Worm (Caenorhabditis elegans) whole organism, midembryonic: Measurements from ENCODE around the gene dmsr-10.

Experiments
- T22C8.4 ChIP-seq: fragments of 200-800 bp; sonication (Bioruptor generic); IDR thresholded peaks from 2 replicates; pipeline ENCODE4 v1.3.6; 2022; ENCODE audit warnings: missing genetic modification characterization, missing compliant biosample characterization
- cog-1 ChIP-seq: sonication (generic microtip); optimal IDR thresholded peaks from 2 replicates; lab custom pipeline; 2016; ENCODE audit warnings: missing genetic modification characterization, missing compliant biosample characterization
- flt-1 ChIP-seq: fragments of 200-800 bp; sonication (Bioruptor generic); IDR thresholded peaks from 2 replicates; pipeline ENCODE4 v1.3.6; 2022; ENCODE audit warnings: missing genetic modification characterization, missing compliant biosample characterization
- klf-2 ChIP-seq: fragments of 200-800 bp; sonication (Bioruptor generic); conservative IDR thresholded peaks from 2 replicates; pipeline ENCODE4 v1.3.6; 2022; ENCODE audit warnings: missing genetic modification reagents, missing genetic modification characterization, missing compliant biosample characterization
- med-1 ChIP-seq: sonication (generic microtip); optimal IDR thresholded peaks from 2 replicates; lab custom pipeline; 2017; ENCODE audit warnings: missing genetic modification characterization, mild to moderate bottlenecking, missing compliant biosample characterization, antibody characterized with exemption, missing genetic modification reagents; ENCODE audit not compliant: insufficient read depth
- ref-1 ChIP-seq: fragments of 200-800 bp; sonication (Bioruptor generic); conservative IDR thresholded peaks from 2 replicates; pipeline ENCODE4 v1.3.6; 2022; ENCODE audit warnings: missing genetic modification reagents, missing genetic modification characterization, missing compliant biosample characterization
- tab-1 ChIP-seq: fragments of 200-800 bp; sonication (Bioruptor generic); IDR thresholded peaks from 2 replicates; pipeline ENCODE4 v1.3.6; 2022; ENCODE audit warnings: missing genetic modification characterization, missing compliant biosample characterization
- ztf-23 ChIP-seq: fragments of 200-800 bp; sonication (Bioruptor generic); IDR thresholded peaks from 2 replicates; pipeline ENCODE4 v1.3.6; 2022; ENCODE audit warnings: missing genetic modification reagents, missing genetic modification characterization, missing compliant biosample characterization
- ztf-29 ChIP-seq: fragments of 200-800 bp; sonication (Bioruptor generic); IDR thresholded peaks from 2 replicates; pipeline ENCODE4 v1.3.6; 2022; ENCODE audit warnings: missing genetic modification reagents, missing genetic modification characterization, missing compliant biosample characterization

DNA sequence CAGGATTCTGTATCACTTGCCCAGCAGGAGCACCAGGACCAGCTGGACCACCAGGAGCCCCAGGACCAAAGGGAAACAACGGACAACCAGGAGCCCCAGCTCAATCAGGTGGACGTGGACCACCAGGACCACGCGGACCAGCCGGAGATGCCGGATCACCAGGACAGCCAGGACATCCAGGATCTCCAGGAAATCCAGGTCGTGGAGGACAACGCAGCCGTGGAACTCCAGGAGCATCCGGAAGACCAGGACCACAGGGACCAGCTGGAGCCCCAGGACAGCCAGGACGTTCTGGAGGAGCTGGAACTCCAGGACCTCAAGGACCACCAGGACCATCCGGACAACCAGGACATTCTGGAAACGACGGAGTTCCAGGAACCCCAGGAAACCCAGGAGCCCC, 34.3 kb upstream of the dmsr-10 start:
- TF ChIP-seq med-1 (no peak), ztf-23 (GFP tag; lab: Robert Waterston, UW) (no peak), klf-2 (no peak), ztf-29 (GFP tag; lab: Robert Waterston, UW) (no peak), T22C8.4 (GFP tag; lab: Robert Waterston, UW) (no peak), flt-1 (GFP tag; lab: Robert Waterston, UW) (no peak), tab-1 (no peak), ref-1 (no peak), cog-1 (tag; lab: Kevin White, UChicago) (no peak)
